Worm (Caenorhabditis elegans): ENCODE data around the gene lin-23.

DNA sequence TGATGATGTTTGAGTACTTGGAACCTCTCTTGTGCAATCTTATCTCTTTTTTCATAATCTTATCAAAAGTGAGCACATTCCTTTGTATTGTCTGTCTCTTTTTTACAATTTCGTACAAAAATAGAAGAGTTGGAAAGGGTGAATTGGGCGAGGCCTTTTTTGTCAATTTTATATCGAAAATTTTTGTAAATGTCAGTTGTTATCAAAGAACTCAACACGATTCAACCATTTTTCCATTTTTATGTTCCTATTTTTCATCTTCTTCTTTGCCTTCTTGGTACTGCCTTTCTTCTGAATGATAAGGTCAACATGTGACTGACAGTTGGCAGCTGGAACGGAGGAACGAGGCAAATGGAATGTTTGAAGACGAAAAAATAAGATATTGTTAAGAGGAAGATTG, 42.7 kb downstream of the lin-23 start:
- TF ChIP-seq T22C8.4 (GFP tag; IDR thresholded peaks at IDR 0.05) (no peak), flt-1 (GFP tag; IDR thresholded peaks at IDR 0.05) (no peak), ref-1 (GFP tag; conservative IDR thresholded peaks at IDR 0.05) (no peak), med-1 (GFP tag; optimal IDR thresholded peaks at IDR 0.05; ENCODE audit: insufficient read depth) (no peak)

All from whole organism, midembryonic.